Worm (Caenorhabditis elegans) whole organism, mixed stage, embryonic: ENCODE results near the gene sbt-1.

Source experiments
- blmp-1 ChIP-seq: fragments of 150-350 bp; optimal IDR thresholded peaks from 2 replicates; lab custom pipeline; 2014; ENCODE audit warnings: missing biosample characterization, missing genetic modification characterization
- elt-1 ChIP-seq: sonication (generic microtip); optimal IDR thresholded peaks from 2 replicates; lab custom pipeline; 2017; ENCODE audit warnings: missing genetic modification characterization, mild to moderate bottlenecking, missing compliant biosample characterization, antibody characterized with exemption, moderate library complexity, borderline replicate concordance; ENCODE audit not compliant: insufficient read depth
- elt-3 ChIP-seq: fragments of 150-350 bp; optimal IDR thresholded peaks from 2 replicates; lab custom pipeline; 2014; ENCODE audit warnings: missing biosample characterization, missing genetic modification characterization
- mep-1 ChIP-seq: fragments of 150-350 bp; optimal IDR thresholded peaks from 2 replicates; lab custom pipeline; 2017; ENCODE audit warnings: missing biosample characterization, missing genetic modification reagents, missing genetic modification characterization, inconsistent platforms
- nhr-237 ChIP-seq: fragments of 150-350 bp; optimal IDR thresholded peaks from 2 replicates; lab custom pipeline; 2014; ENCODE audit warnings: missing biosample characterization, missing genetic modification characterization
- nhr-76 ChIP-seq: sonication (generic microtip); optimal IDR thresholded peaks from 2 replicates; lab custom pipeline; 2017; ENCODE audit warnings: missing biosample characterization, missing genetic modification characterization
- pha-4 ChIP-seq: fragments of 150-350 bp; optimal IDR thresholded peaks from 2 replicates; lab custom pipeline; 2018; ENCODE audit warnings: missing biosample characterization, missing genetic modification reagents, missing genetic modification characterization
- snpc-4 ChIP-seq: fragments of 150-350 bp; optimal IDR thresholded peaks from 2 replicates; lab custom pipeline; 2014; ENCODE audit warnings: missing biosample characterization, missing genetic modification characterization
- unc-120 ChIP-seq: sonication (generic microtip); optimal IDR thresholded peaks from 2 replicates; lab custom pipeline; 2017; ENCODE audit warnings: missing genetic modification characterization, missing compliant biosample characterization; ENCODE audit not compliant: poor library complexity, severe bottlenecking
- unc-62 ChIP-seq: fragments of 150-350 bp; optimal IDR thresholded peaks from 2 replicates; lab custom pipeline; 2014; ENCODE audit warnings: missing biosample characterization, missing genetic modification reagents, missing genetic modification characterization

- TF ChIP-seq nhr-237 (tag; lab: Kevin White, UChicago): no peak
- TF ChIP-seq elt-1 (tag; lab: Kevin White, UChicago): no peak
- no peak for TF ChIP-seq elt-3 (tag; lab: Kevin White, UChicago)
- TF ChIP-seq nhr-76 (tag; lab: Kevin White, UChicago): no peak
- no peak for TF ChIP-seq unc-62 (GFP tag; lab: Kevin White, UChicago)
- no peak for TF ChIP-seq snpc-4 (tag; lab: Kevin White, UChicago)
- TF ChIP-seq blmp-1 (tag; lab: Kevin White, UChicago): no peak
- TF ChIP-seq pha-4 (tag; lab: Kevin White, UChicago): no peak
- no peak for TF ChIP-seq unc-120 (tag; lab: Kevin White, UChicago)
- TF ChIP-seq mep-1 (tag; lab: Kevin White, UChicago): no peak
Observed at ce11 chrV:20826618-20827017, 2.1 kb downstream of the sbt-1 start.
